Worm (Caenorhabditis elegans) whole organism, L4 larva: ENCODE data around the gene F08G12.3.

Experiments
- T20F7.1 ChIP-seq: fragments of 200-800 bp; sonication (Bioruptor generic); optimal IDR thresholded peaks from 2 replicates; lab custom pipeline; 2018; ENCODE audit warnings: mild to moderate bottlenecking, missing genetic modification characterization, missing compliant biosample characterization
- ZK337.2 ChIP-seq: fragments of 200-800 bp; sonication (Bioruptor generic); IDR thresholded peaks from 2 replicates; pipeline ENCODE4 v1.3.6; 2022; ENCODE audit warnings: missing genetic modification reagents, missing genetic modification characterization, missing compliant biosample characterization
- aha-1 ChIP-seq: fragments of 150-350 bp; peaks from one replicate; lab custom pipeline; 2014; ENCODE audit warnings: missing biosample characterization, missing genetic modification characterization
- aly-2 ChIP-seq: sonication (generic microtip); optimal IDR thresholded peaks from 2 replicates; lab custom pipeline; 2018; ENCODE audit warnings: missing biosample characterization, missing genetic modification characterization
- ama-1 ChIP-seq: fragments of 150-350 bp; optimal IDR thresholded peaks from 2 replicates; lab custom pipeline; 2014; ENCODE audit warnings: inconsistent platforms, mixed read lengths
- attf-4 ChIP-seq: sonication (generic microtip); optimal IDR thresholded peaks from 3 replicates; lab custom pipeline; 2017; ENCODE audit warnings: missing biosample characterization, missing genetic modification characterization
- ceh-20 ChIP-seq: fragments of 200-800 bp; sonication (Bioruptor generic); IDR thresholded peaks from 2 replicates; pipeline ENCODE4 v1.3.6; 2022; ENCODE audit warnings: missing genetic modification reagents, missing genetic modification characterization, missing compliant biosample characterization
- daf-12 ChIP-seq: fragments of 150-350 bp; optimal IDR thresholded peaks from 2 replicates; lab custom pipeline; 2014; ENCODE audit warnings: missing biosample characterization, missing genetic modification reagents, missing genetic modification characterization
- daf-16 ChIP-seq, 3 experiments: sonication (generic microtip); optimal IDR thresholded peaks; 2 replicates each; lab custom pipeline; 2016 to 2017; ENCODE audit warnings: missing genetic modification characterization in 3 of 3, missing genetic modification reagents in 3 of 3, mild to moderate bottlenecking in 2 of 3, missing compliant biosample characterization in 2 of 3, missing biosample characterization in 1 of 3, moderate library complexity in 1 of 3
- dmd-8 ChIP-seq: fragments of 200-800 bp; sonication (Bioruptor generic); IDR thresholded peaks from 2 replicates; pipeline ENCODE4 v1.3.6; 2022; ENCODE audit warnings: missing genetic modification characterization, missing compliant biosample characterization
- duxl-1 ChIP-seq: sonication (generic microtip); optimal IDR thresholded peaks from 2 replicates; lab custom pipeline; 2016; ENCODE audit warnings: mild to moderate bottlenecking, missing genetic modification characterization, moderate library complexity, missing compliant biosample characterization; ENCODE audit not compliant: poor library complexity
- dve-1 ChIP-seq: sonication (generic microtip); optimal IDR thresholded peaks from 2 replicates; lab custom pipeline; 2017; ENCODE audit warnings: antibody characterized with exemption, mild to moderate bottlenecking, missing genetic modification characterization, missing compliant biosample characterization; ENCODE audit not compliant: insufficient read depth
- hlh-11 ChIP-seq: fragments of 200-800 bp; sonication (Bioruptor generic); optimal IDR thresholded peaks from 2 replicates; lab custom pipeline; 2018; ENCODE audit warnings: mild to moderate bottlenecking, missing genetic modification characterization, missing compliant biosample characterization
- hmg-1.1 ChIP-seq: fragments of 200-800 bp; sonication (Bioruptor generic); IDR thresholded peaks from 2 replicates; pipeline ENCODE4 v1.3.6; 2022; ENCODE audit warnings: missing genetic modification reagents, missing genetic modification characterization, missing compliant biosample characterization
- madf-9 ChIP-seq: fragments of 200-800 bp; sonication (Bioruptor generic); conservative IDR thresholded peaks from 2 replicates; pipeline ENCODE4 v1.3.6; 2022; ENCODE audit warnings: missing genetic modification reagents, missing genetic modification characterization, missing compliant biosample characterization
- mes-2 ChIP-seq: sonication (generic microtip); optimal IDR thresholded peaks from 2 replicates; lab custom pipeline; 2016; ENCODE audit warnings: missing genotype, mild to moderate bottlenecking, missing genetic modification characterization, missing compliant biosample characterization; ENCODE audit not compliant: poor library complexity, severe bottlenecking
- mxl-3 ChIP-seq: fragments of 200-800 bp; sonication (Bioruptor generic); optimal IDR thresholded peaks from 2 replicates; lab custom pipeline; 2018; ENCODE audit warnings: mild to moderate bottlenecking, missing genetic modification characterization, missing compliant biosample characterization
- nhr-11 ChIP-seq: fragments of 150-350 bp; optimal IDR thresholded peaks from 2 replicates; lab custom pipeline; 2014; ENCODE audit warnings: missing biosample characterization, missing genetic modification characterization
- nhr-28 ChIP-seq: fragments of 150-350 bp; optimal IDR thresholded peaks from 2 replicates; lab custom pipeline; 2014; ENCODE audit warnings: missing biosample characterization, missing genetic modification characterization
- nhr-6 ChIP-seq: fragments of 150-350 bp; optimal IDR thresholded peaks from 2 replicates; lab custom pipeline; 2014; ENCODE audit warnings: missing biosample characterization, missing genetic modification characterization
- pha-4 ChIP-seq, 2 experiments: fragments of 150-350 bp in 1 of 2; fragments of 200-800 bp in 1 of 2; sonication (Bioruptor generic) in 1 of 2; IDR thresholded peaks in 1 of 2; optimal IDR thresholded peaks in 1 of 2; 2 replicates each; pipeline versions ENCODE4 v1.3.6 to Lab custom; 2014 to 2022; ENCODE audit warnings: missing genetic modification characterization in 2 of 2, missing genetic modification reagents in 2 of 2, missing biosample characterization in 1 of 2, missing compliant biosample characterization in 1 of 2
- php-3 ChIP-seq: fragments of 200-800 bp; sonication (Bioruptor generic); IDR thresholded peaks from 2 replicates; pipeline ENCODE4 v1.3.6; 2022; ENCODE audit warnings: missing genetic modification reagents, missing genetic modification characterization, missing compliant biosample characterization
- pqm-1 ChIP-seq: sonication (generic microtip); optimal IDR thresholded peaks from 2 replicates; lab custom pipeline; 2017; ENCODE audit warnings: missing biosample characterization, missing genetic modification characterization
- rbr-2 ChIP-seq: sonication (generic microtip); optimal IDR thresholded peaks from 2 replicates; lab custom pipeline; 2016; ENCODE audit warnings: missing genotype, missing genetic modification characterization, missing compliant biosample characterization
- set-16 ChIP-seq: fragments of 200-800 bp; sonication (Bioruptor generic); IDR thresholded peaks from 2 replicates; pipeline ENCODE4 v1.3.6; 2022; ENCODE audit warnings: missing genetic modification reagents, missing genetic modification characterization, missing compliant biosample characterization
- spr-3 ChIP-seq: fragments of 200-800 bp; sonication (Bioruptor generic); optimal IDR thresholded peaks from 2 replicates; lab custom pipeline; 2018; ENCODE audit warnings: mild to moderate bottlenecking, missing genetic modification characterization, missing compliant biosample characterization
- tra-1 ChIP-seq: fragments of 200-800 bp; sonication (Bioruptor generic); IDR thresholded peaks from 2 replicates; pipeline ENCODE4 v1.3.6; 2022; ENCODE audit warnings: missing genetic modification reagents, missing genetic modification characterization, missing compliant biosample characterization
- unc-62 ChIP-seq, 3 experiments: fragments of 150-350 bp in 1 of 3; sonication (generic microtip); optimal IDR thresholded peaks in 2 of 3; peaks in 1 of 3; 1 replicate in 1 of 3; 2 replicates in 2 of 3; lab custom pipeline; 2014 to 2017; ENCODE audit warnings: missing biosample characterization in 3 of 3, missing genetic modification characterization in 3 of 3, missing genetic modification reagents in 3 of 3, missing genotype in 1 of 3
- zip-11 ChIP-seq: fragments of 200-800 bp; sonication (Bioruptor generic); IDR thresholded peaks from 2 replicates; pipeline ENCODE4 v1.3.6; 2022; ENCODE audit warnings: missing genetic modification characterization, missing compliant biosample characterization

Gene F08G12.3

DNA sequence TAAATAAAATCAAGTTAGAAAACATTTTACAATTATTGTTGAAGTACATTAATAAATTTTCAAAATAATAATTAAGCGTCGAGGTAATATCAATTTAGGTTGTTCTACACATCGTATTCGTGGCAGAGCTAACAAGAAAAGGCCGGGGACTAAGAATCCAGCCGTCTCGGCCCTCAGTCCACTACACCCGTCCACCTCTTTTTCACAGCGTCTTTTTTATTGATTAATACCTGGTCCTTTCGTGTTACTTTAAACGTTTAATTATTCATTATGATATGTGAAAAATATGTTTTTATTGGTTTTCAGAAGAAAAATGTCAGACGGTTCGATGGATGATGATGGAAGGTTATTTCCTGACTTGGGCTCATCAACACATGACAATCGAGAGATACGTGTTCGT lies 7.0 kb downstream of the F08G12.3 start, which contains the start of gene vhl-1:
vhl-1 (plus strand) TSS at position 301 of the 400 bp plus-strand sequence.
- TF ChIP-seq dmd-8 (GFP tag; lab: Robert Waterston, UW): no peak
- TF ChIP-seq mxl-3 (GFP tag; lab: Kevin White, UChicago): no peak
- 0 out of 2 replicates have a peak, but pooled peaks have one; percentile 11 for TF ChIP-seq hmg-1.1
- TF ChIP-seq aly-2 (tag; lab: Kevin White, UChicago): no peak
- peak; percentile 54 for TF ChIP-seq mes-2 (tag; lab: Kevin White, UChicago)

DNA sequence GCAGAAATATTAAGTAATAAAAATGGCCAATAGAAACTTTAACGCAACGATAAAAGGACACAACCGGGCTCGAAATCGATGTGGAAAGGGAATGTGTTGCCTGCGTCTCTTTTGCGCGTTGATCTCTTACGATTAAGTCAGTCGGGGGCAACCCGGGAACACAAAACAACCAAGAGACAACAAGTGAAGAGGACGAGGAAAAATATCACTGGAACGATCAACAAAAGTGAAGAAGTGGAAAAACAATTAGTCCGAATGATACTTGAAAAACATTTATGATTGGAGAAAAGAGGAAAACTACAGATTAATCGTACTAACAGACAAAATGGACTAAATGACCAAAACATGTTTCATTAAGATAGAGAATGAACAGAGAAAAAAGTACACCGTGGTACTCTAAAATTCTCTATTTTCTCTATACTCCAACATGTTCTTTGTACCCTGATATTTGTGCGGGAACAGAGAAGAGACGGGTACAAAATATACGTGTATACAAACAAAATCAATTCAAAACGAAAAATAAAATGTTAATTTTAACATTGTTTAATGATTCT lies 10.3 kb downstream of the F08G12.3 start, which contains the start of gene F08G12.5:
F08G12.5 (minus strand) TSS at position 1 of the 554 bp plus-strand sequence.
- TF ChIP-seq duxl-1 (no peak), daf-12 (no peak), unc-62 (GFP tag; optimal IDR thresholded peaks at IDR 0.05 in 1 of 2; lab: Kevin White, UChicago) (peak in 1 of 2 experiments; percentile 75), unc-62 (tag; optimal IDR thresholded peaks at IDR 0.05; lab: Kevin White, UChicago) (no peak), dve-1 (tag; lab: Kevin White, UChicago) (no peak), ceh-20 (no peak), nhr-28 (tag; lab: Kevin White, UChicago) (peak; percentile 74), hlh-11 (tag; lab: Kevin White, UChicago) (peak; percentile 49), spr-3 (no peak), daf-16 (GFP tag; optimal IDR thresholded peaks at IDR 0.05; lab: Kevin White, UChicago) (peak in 1 of 2 experiments; percentile 86), daf-16 (tag; optimal IDR thresholded peaks at IDR 0.05; lab: Kevin White, UChicago) (peak; percentile 81), set-16 (GFP tag; lab: Robert Waterston, UW) (no peak)

DNA sequence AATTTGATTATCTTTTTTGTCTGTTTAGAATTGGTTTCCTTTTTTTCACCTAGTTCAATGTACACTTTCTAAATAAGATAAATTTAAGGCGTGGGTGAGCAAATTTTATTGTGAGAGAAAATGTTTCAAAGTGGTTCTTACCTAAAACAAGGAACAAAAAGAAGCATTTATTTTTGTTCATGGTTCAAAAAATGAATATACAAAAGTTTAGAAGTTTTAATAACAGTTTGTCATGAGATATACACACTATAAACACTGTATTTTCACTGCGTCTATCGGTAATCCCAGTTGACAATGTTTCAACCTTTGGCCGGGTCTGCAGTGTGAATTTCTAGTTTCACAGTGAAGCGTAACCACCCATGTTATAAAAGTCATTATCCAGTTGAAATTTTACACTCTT lies 15.3 kb downstream of the F08G12.3 start, which contains the start of gene F08G12.11:
F08G12.11 (minus strand) TSS at position 181 of the 400 bp plus-strand sequence.
- TF ChIP-seq nhr-6 (no peak), unc-62 (GFP tag; optimal IDR thresholded peaks at IDR 0.05 in 1 of 2; lab: Kevin White, UChicago) (peak in 1 of 2 experiments; percentile 91), unc-62 (tag; optimal IDR thresholded peaks at IDR 0.05; lab: Kevin White, UChicago) (no peak)
- TF ChIP-seq, all 104 proteins: peak for 1

DNA sequence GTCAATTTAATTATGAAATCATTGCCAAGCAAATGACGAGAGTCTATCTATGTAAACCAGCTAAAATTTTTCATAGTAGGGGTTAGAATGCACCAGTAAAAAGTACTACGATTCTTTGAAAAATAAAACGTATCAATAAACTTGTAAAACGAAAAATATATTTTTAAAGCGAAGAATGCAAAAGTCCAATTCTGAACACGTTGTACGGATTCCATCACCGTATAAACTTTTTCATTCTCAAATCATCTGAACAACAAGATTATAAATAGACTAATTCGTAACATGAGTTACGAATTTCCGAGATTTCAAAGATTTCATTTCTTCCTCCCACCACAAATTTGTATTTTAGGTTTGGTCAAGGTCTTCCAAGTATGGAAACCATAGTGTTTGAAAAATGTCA lies 16.7 kb downstream of the F08G12.3 start, which contains the start of gene nlp-57:
nlp-57 (plus strand) TSS at position 301 of the 400 bp plus-strand sequence.
- TF ChIP-seq madf-9 (GFP tag; lab: Robert Waterston, UW): no peak
- no peak for TF ChIP-seq ZK337.2 (GFP tag; lab: Robert Waterston, UW)
- no peak for TF ChIP-seq zip-11
- TF ChIP-seq nhr-11 (tag; lab: Kevin White, UChicago): no peak
- no peak for TF ChIP-seq tra-1 (GFP tag; lab: Robert Waterston, UW)
- TF ChIP-seq attf-4 (tag; lab: Kevin White, UChicago): no peak

DNA sequence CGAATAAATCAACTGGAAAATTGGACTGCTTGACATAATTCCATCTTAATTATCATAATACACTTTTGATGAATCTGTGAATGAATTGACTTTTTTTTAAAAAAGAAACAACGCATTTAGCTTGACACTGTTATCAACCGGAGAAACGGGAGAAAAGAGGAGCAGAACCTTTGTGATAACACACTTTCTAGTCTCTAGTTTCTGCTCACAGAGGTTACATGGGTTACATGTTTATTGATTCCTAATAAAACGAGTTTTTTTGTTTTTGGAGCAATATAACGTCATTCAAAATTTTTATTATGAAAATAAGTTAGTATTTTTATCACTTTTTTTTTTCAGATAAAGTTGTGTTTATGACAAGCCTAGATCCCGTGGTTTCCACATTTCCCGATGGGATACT lies 17.9 kb downstream of the F08G12.3 start, which contains the start of gene hizr-1:
hizr-1 (plus strand) TSS at position 340 of the 400 bp plus-strand sequence.
- TF ChIP-seq aha-1 (tag; lab: Kevin White, UChicago): peak; percentile 1
- TF ChIP-seq php-3 (GFP tag; lab: Robert Waterston, UW): peak; percentile 15; the same call in 1 of the 2 replicates
- peak; percentile 68 for TF ChIP-seq nhr-28 (tag; lab: Kevin White, UChicago)
- no peak for TF ChIP-seq rbr-2 (tag; lab: Kevin White, UChicago)
- no peak for TF ChIP-seq daf-16 (GFP tag; optimal IDR thresholded peaks at IDR 0.05; lab: Kevin White, UChicago)
- peak; percentile 68 for TF ChIP-seq daf-16 (tag; optimal IDR thresholded peaks at IDR 0.05; lab: Kevin White, UChicago)
- peak; percentile 68 for TF ChIP-seq pqm-1 (tag; lab: Kevin White, UChicago)
- TF ChIP-seq dve-1 (tag; lab: Kevin White, UChicago): peak; percentile 36
- no peak for TF ChIP-seq ama-1 (lab: Kevin White, UChicago)
- no peak for TF ChIP-seq T20F7.1 (GFP tag; lab: Kevin White, UChicago)
- no peak for TF ChIP-seq pha-4 (GFP tag; IDR thresholded peaks at IDR 0.05; lab: Robert Waterston, UW)
- no peak for TF ChIP-seq pha-4 (tag; optimal IDR thresholded peaks at IDR 0.05; lab: Kevin White, UChicago)
- peak; percentile 26 for TF ChIP-seq hlh-11 (tag; lab: Kevin White, UChicago)
